Worm (Caenorhabditis elegans) whole organism, L4/young adult: ENCODE measurements around the gene rcat-1.

Experiments used
- dao-5 ChIP-seq: sonication (generic microtip); optimal IDR thresholded peaks from 2 replicates; lab custom pipeline; 2016; ENCODE audit warnings: missing genotype, missing genetic modification characterization, moderate library complexity, missing compliant biosample characterization
- him-1 ChIP-seq: sonication (generic microtip); optimal IDR thresholded peaks from 2 replicates; lab custom pipeline; 2016; ENCODE audit warnings: missing genotype, missing genetic modification reagents, missing genetic modification characterization, missing compliant biosample characterization

DNA sequence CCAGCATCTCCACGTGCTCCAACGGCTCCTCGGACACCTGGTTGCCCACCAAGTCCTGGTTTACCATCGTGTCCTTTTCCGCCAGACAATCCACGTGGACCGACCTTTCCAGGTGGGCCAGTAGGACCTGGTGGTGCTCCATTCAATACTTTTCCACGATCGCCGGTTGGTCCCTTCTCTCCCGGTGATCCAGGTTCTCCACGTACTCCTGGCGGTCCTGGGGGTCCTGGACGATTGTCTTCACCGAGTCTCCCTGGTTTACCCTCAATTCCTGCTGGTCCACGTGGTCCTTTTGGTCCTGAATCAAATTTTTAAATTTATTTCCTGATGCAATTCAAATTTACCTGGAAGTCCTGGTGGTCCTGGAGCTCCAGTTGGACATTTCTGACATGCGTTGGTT lies 3.1 kb upstream of the rcat-1 start:
- TF ChIP-seq him-1 (tag; lab: Kevin White, UChicago) (no peak), dao-5 (tag; lab: Kevin White, UChicago) (no peak)
